Fruit fly (Drosophila melanogaster): ENCODE data around the gene Lmpt.

Lmpt gene

dm6 chr3L:16845607-16846277, 19.4 kb upstream of the Lmpt start, which contains the start of gene CG32161:
Gene CG32161, plus strand, starts transcription at chr3L:16846227.
- TF ChIP-seq OdsH (GFP tag; optimal IDR thresholded peaks at IDR 0.05) (no peak), Jra (GFP tag; optimal IDR thresholded peaks at IDR 0.05) (no peak), woc (GFP tag; optimal IDR thresholded peaks at IDR 0.05) (no peak), Dfd (GFP tag; optimal IDR thresholded peaks at IDR 0.05) (no peak), Dif (GFP tag; optimal IDR thresholded peaks at IDR 0.05; ENCODE audit: partially characterized antibody) (no peak), Vsx2 (GFP tag; optimal IDR thresholded peaks at IDR 0.05; ENCODE audit: partially characterized antibody) (no peak), Sp1 (GFP tag; optimal IDR thresholded peaks at IDR 0.05) (no peak), dl (GFP tag; optimal IDR thresholded peaks at IDR 0.05; ENCODE audit: insufficient read depth in 1 of 2, partially characterized antibody in 2 of 2) (no peak), dsf (GFP tag; optimal IDR thresholded peaks at IDR 0.05; ENCODE audit: borderline replicate concordance) (no peak), GATAd (GFP tag; optimal IDR thresholded peaks at IDR 0.05) (no peak), brk (GFP tag; optimal IDR thresholded peaks at IDR 0.05) (no peak), h (GFP tag; optimal IDR thresholded peaks at IDR 0.05) (no peak)

dm6 chr3L:16851566-16851965, 13.5 kb upstream of the Lmpt start:
- no peak for TF ChIP-seq CG32264 (GFP tag; optimal IDR thresholded peaks at IDR 0.05)
- TF ChIP-seq Dfd (GFP tag; optimal IDR thresholded peaks at IDR 0.05), result peak; percentile 90

dm6 chr3L:16853533-16854386, 11.3 kb upstream of the Lmpt start, which contains the start of gene sina:
Gene sina, plus strand, starts transcription at chr3L:16853751.
- TF ChIP-seq foxo (GFP tag; optimal IDR thresholded peaks at IDR 0.05) (no peak), Sp1 (GFP tag; optimal IDR thresholded peaks at IDR 0.05) (peak; percentile 13), Rel (GFP tag; optimal IDR thresholded peaks at IDR 0.05) (no peak), Rel (tag; optimal IDR thresholded peaks at IDR 0.05) (peak; percentile 78)

- TF ChIP-seq CrebA (GFP tag; optimal IDR thresholded peaks at IDR 0.05; ENCODE audit: borderline replicate concordance) (no peak), OdsH (GFP tag; optimal IDR thresholded peaks at IDR 0.05) (no peak), Abd-B (GFP tag; optimal IDR thresholded peaks at IDR 0.05) (no peak), Dif (GFP tag; optimal IDR thresholded peaks at IDR 0.05; ENCODE audit: partially characterized antibody) (no peak), rgr (GFP tag; optimal IDR thresholded peaks at IDR 0.05) (no peak), Sp1 (GFP tag; optimal IDR thresholded peaks at IDR 0.05) (no peak), woc (GFP tag; optimal IDR thresholded peaks at IDR 0.05) (no peak), lola (GFP tag; optimal IDR thresholded peaks at IDR 0.05) (no peak), h (GFP tag; optimal IDR thresholded peaks at IDR 0.05) (no peak), dmrt93B (GFP tag; optimal IDR thresholded peaks at IDR 0.05) (no peak), Hr83 (GFP tag; optimal IDR thresholded peaks at IDR 0.05; ENCODE audit: poor library complexity, severe bottlenecking) (no peak), Hr78 (GFP tag; optimal IDR thresholded peaks at IDR 0.05) (no peak), tai (GFP tag; optimal IDR thresholded peaks at IDR 0.05) (no peak), Vsx2 (GFP tag; optimal IDR thresholded peaks at IDR 0.05; ENCODE audit: partially characterized antibody) (no peak), GATAd (GFP tag; optimal IDR thresholded peaks at IDR 0.05) (no peak), N (GFP tag; optimal IDR thresholded peaks at IDR 0.05) (no peak), usp (GFP tag; optimal IDR thresholded peaks at IDR 0.05) (no peak), psq (GFP tag; optimal IDR thresholded peaks at IDR 0.05) (no peak), foxo (GFP tag; optimal IDR thresholded peaks at IDR 0.05) (no peak), Dfd (GFP tag; optimal IDR thresholded peaks at IDR 0.05) (no peak)
Measured at dm6 chr3L:16854387-16855033, 10.6 kb upstream of the Lmpt start.

dm6 chr3L:16855287-16855686, 9.8 kb upstream of the Lmpt start:
- no peak for TF ChIP-seq sv (GFP tag; optimal IDR thresholded peaks at IDR 0.05)
- TF ChIP-seq pan (optimal IDR thresholded peaks at IDR 0.05), result no peak
- TF ChIP-seq Sp1 (GFP tag; optimal IDR thresholded peaks at IDR 0.05), result no peak
- TF ChIP-seq tai (GFP tag; optimal IDR thresholded peaks at IDR 0.05), result no peak
- TF ChIP-seq Abd-B (GFP tag; optimal IDR thresholded peaks at IDR 0.05), result no peak
- no peak for TF ChIP-seq Hr78 (GFP tag; optimal IDR thresholded peaks at IDR 0.05)
- TF ChIP-seq usp (GFP tag; optimal IDR thresholded peaks at IDR 0.05), result no peak
- TF ChIP-seq Myc (optimal IDR thresholded peaks at IDR 0.05), result no peak

Measured in whole organism, wandering third instar larva.